Fruit fly (Drosophila melanogaster): ENCODE results near the gene Uqcc1.

The Uqcc1 gene

dm6 chr3L:6968961-6969814, 11.3 kb upstream of the Uqcc1 start, which contains the start of the genes Mis12 and CG9953:
Gene Mis12 (minus strand): TSS chr3L:6969048.
Gene CG9953 (plus strand): TSS chr3L:6969658.
- TF ChIP-seq CG6792 (GFP tag; optimal IDR thresholded peaks at IDR 0.05) (peak; percentile 23), CG6854 (GFP tag; optimal IDR thresholded peaks at IDR 0.05) (no peak), vri (GFP tag; optimal IDR thresholded peaks at IDR 0.05) (no peak), CG10669 (GFP tag; optimal IDR thresholded peaks at IDR 0.05) (peak; percentile 19), CG7368 (GFP tag; optimal IDR thresholded peaks at IDR 0.05) (no peak), Sox15 (GFP tag; optimal IDR thresholded peaks at IDR 0.05) (peak; percentile 28), dac (GFP tag; optimal IDR thresholded peaks at IDR 0.05) (no peak), CG11294 (GFP tag; IDR thresholded peaks at IDR 0.05) (no peak), Sox102F (GFP tag; optimal IDR thresholded peaks at IDR 0.05) (no peak), CG10631 (GFP tag; optimal IDR thresholded peaks at IDR 0.05) (peak; percentile 44), OdsH (GFP tag; optimal IDR thresholded peaks at IDR 0.05) (peak; percentile 32), Hr39 (GFP tag; optimal IDR thresholded peaks at IDR 0.05) (peak; percentile 24), Sox14 (GFP tag; optimal IDR thresholded peaks at IDR 0.05) (peak; percentile 37), fd59A (GFP tag; optimal IDR thresholded peaks at IDR 0.05) (no peak), CG8319 (GFP tag; optimal IDR thresholded peaks at IDR 0.05) (no peak), CG6808 (GFP tag; optimal IDR thresholded peaks at IDR 0.05) (peak; percentile 31), Eip93F (GFP tag; optimal IDR thresholded peaks at IDR 0.05) (no peak), CG9139 (GFP tag; optimal IDR thresholded peaks at IDR 0.05) (no peak), spab (GFP tag; optimal IDR thresholded peaks at IDR 0.05) (no peak), CG6276 (GFP tag; optimal IDR thresholded peaks at IDR 0.05) (peak; percentile 24), Hr38 (GFP tag; optimal IDR thresholded peaks at IDR 0.05) (no peak), CG3032 (tag; optimal IDR thresholded peaks at IDR 0.05) (peak; percentile 25), Met (GFP tag; optimal IDR thresholded peaks at IDR 0.05) (no peak), CG34406 (GFP tag; optimal IDR thresholded peaks at IDR 0.05) (peak; percentile 19), esn (GFP tag; optimal IDR thresholded peaks at IDR 0.05) (peak; percentile 63), pdm3 (GFP tag; optimal IDR thresholded peaks at IDR 0.05) (peak; percentile 55), Eip75B (GFP tag; optimal IDR thresholded peaks at IDR 0.05) (peak; percentile 33), Blimp-1 (GFP tag; optimal IDR thresholded peaks at IDR 0.05) (no peak), Ets21C (GFP tag; optimal IDR thresholded peaks at IDR 0.05) (no peak), lz (GFP tag; optimal IDR thresholded peaks at IDR 0.05) (peak; percentile 48), svp (GFP tag) (peak; percentile 80), Ets96B (tag; optimal IDR thresholded peaks at IDR 0.05) (peak; percentile 27), CG11902 (GFP tag; optimal IDR thresholded peaks at IDR 0.05) (peak; percentile 14), topi (GFP tag; optimal IDR thresholded peaks at IDR 0.05) (peak; percentile 13), CG4318 (GFP tag; optimal IDR thresholded peaks at IDR 0.05) (peak; percentile 55), acj6 (GFP tag; optimal IDR thresholded peaks at IDR 0.05) (peak; percentile 32), eg (GFP tag; IDR thresholded peaks at IDR 0.05) (peak; percentile 80), Hr4 (GFP tag; optimal IDR thresholded peaks at IDR 0.05) (peak; percentile 57), Eip78C (GFP tag) (peak; percentile 86), fd85E (GFP tag; optimal IDR thresholded peaks at IDR 0.05) (no peak), Gug (GFP tag; IDR thresholded peaks at IDR 0.05) (peak; percentile 27; the same call in 1 of the 2 replicates), achi (GFP tag; optimal IDR thresholded peaks at IDR 0.05) (peak; percentile 48), ss (GFP tag; optimal IDR thresholded peaks at IDR 0.05) (no peak), CG31627 (GFP tag; optimal IDR thresholded peaks at IDR 0.05) (peak; percentile 42), fkh (GFP tag; optimal IDR thresholded peaks at IDR 0.05) (no peak), CG15336 (GFP tag; IDR thresholded peaks at IDR 0.05) (peak; percentile 61), cyc (GFP tag; optimal IDR thresholded peaks at IDR 0.05) (peak; percentile 23), CG6163 (GFP tag; IDR thresholded peaks at IDR 0.05) (peak; percentile 74), CG8632 (GFP tag; optimal IDR thresholded peaks at IDR 0.05) (peak; percentile 40), CG16779 (tag; optimal IDR thresholded peaks at IDR 0.05) (no peak), net (GFP tag; optimal IDR thresholded peaks at IDR 0.05) (peak; percentile 18)
